Worm (Caenorhabditis elegans) whole organism, L4/young adult: ENCODE results near the gene F49C5.9.

Experiments
- dao-5 ChIP-seq: sonication (generic microtip); optimal IDR thresholded peaks from 2 replicates; lab custom pipeline; 2016; ENCODE audit warnings: missing genotype, missing genetic modification characterization, moderate library complexity, missing compliant biosample characterization
- him-1 ChIP-seq: sonication (generic microtip); optimal IDR thresholded peaks from 2 replicates; lab custom pipeline; 2016; ENCODE audit warnings: missing genotype, missing genetic modification reagents, missing genetic modification characterization, missing compliant biosample characterization

DNA sequence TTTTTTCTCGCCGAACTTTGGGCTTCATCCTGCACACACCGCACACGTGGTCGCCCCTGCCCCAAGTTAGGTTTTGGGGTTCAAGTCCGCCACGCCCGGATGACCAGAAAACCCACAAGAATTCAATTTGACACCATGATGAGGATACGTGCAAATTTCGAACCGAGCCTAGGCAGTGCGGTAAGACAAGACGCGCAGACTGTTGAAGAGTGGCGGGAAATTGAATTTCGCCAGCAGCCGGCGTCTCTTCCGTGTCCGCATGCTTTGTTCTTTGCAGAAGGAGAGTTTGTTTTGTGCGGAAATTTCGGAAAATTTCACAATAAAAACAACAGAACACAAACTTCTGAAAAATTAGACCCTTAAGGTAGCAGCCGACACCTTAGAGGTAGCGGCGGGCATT, 44.5 kb downstream of the F49C5.9 start:
- TF ChIP-seq him-1 (tag; lab: Kevin White, UChicago) (no peak), dao-5 (tag; lab: Kevin White, UChicago) (no peak)
